Worm (Caenorhabditis elegans) whole organism, mixed stage, embryonic: Measurements from ENCODE around the gene B0336.12.

Experiments
- lsy-2 ChIP-seq: fragments of 150-350 bp; optimal IDR thresholded peaks from 2 replicates; lab custom pipeline; 2014; ENCODE audit warnings: missing biosample characterization, missing genetic modification characterization
- nhr-28 ChIP-seq: fragments of 150-350 bp; optimal IDR thresholded peaks from 2 replicates; lab custom pipeline; 2014; ENCODE audit warnings: missing biosample characterization, missing genetic modification characterization
- sptf-1 ChIP-seq: sonication (generic microtip); optimal IDR thresholded peaks from 2 replicates; lab custom pipeline; 2017; ENCODE audit warnings: mild to moderate bottlenecking, missing genetic modification characterization, moderate library complexity, missing compliant biosample characterization
- unc-39 ChIP-seq: fragments of 150-350 bp; optimal IDR thresholded peaks from 2 replicates; lab custom pipeline; 2014; ENCODE audit warnings: missing biosample characterization, missing genetic modification characterization

ce11 chrIII:5721488-5721887 lies 11.5 kb upstream of the B0336.12 start:
- no peak for TF ChIP-seq sptf-1 (tag; lab: Kevin White, UChicago)
- TF ChIP-seq nhr-28 (tag; lab: Kevin White, UChicago), result no peak
- TF ChIP-seq lsy-2, result no peak
- no peak for TF ChIP-seq unc-39 (tag; lab: Kevin White, UChicago)
